Worm (Caenorhabditis elegans) whole organism, L1 larva: ENCODE measurements around the gene C06A1.6.
A peak's percentile ranks its signal among the peaks of the same experiment; 100 is the strongest.

Experiments
- C04F5.9 ChIP-seq: sonication (generic microtip); optimal IDR thresholded peaks from 2 replicates; lab custom pipeline; 2016; ENCODE audit warnings: missing genetic modification characterization, missing compliant biosample characterization
- C16A3.4 ChIP-seq: fragments of 150-350 bp; optimal IDR thresholded peaks from 2 replicates; lab custom pipeline; 2014; ENCODE audit warnings: missing biosample characterization, missing genetic modification characterization
- C34B4.2 ChIP-seq: sonication (generic microtip); optimal IDR thresholded peaks from 2 replicates; lab custom pipeline; 2017; ENCODE audit warnings: mild to moderate bottlenecking, missing genetic modification characterization, missing compliant biosample characterization
- F16B12.6 ChIP-seq: fragments of 150-350 bp; optimal IDR thresholded peaks from 2 replicates; lab custom pipeline; 2014; ENCODE audit warnings: missing biosample characterization, missing genetic modification characterization
- aha-1 ChIP-seq: fragments of 150-350 bp; optimal IDR thresholded peaks from 2 replicates; lab custom pipeline; 2014; ENCODE audit warnings: missing biosample characterization, missing genetic modification characterization
- alr-1 ChIP-seq: fragments of 200-800 bp; sonication (Bioruptor generic); optimal IDR thresholded peaks from 2 replicates; lab custom pipeline; 2018; ENCODE audit warnings: borderline replicate concordance, mild to moderate bottlenecking, missing genetic modification characterization, missing compliant biosample characterization
- aly-2 ChIP-seq: fragments of 150-350 bp; optimal IDR thresholded peaks from 2 replicates; lab custom pipeline; 2014; ENCODE audit warnings: missing biosample characterization, missing genetic modification characterization
- ama-1 ChIP-seq: fragments of 150-350 bp; optimal IDR thresholded peaks from 2 replicates; lab custom pipeline; 2014
- ceh-90 ChIP-seq: sonication (generic microtip); optimal IDR thresholded peaks from 2 replicates; lab custom pipeline; 2016; ENCODE audit warnings: missing genetic modification characterization, missing compliant biosample characterization
- ces-1 ChIP-seq: fragments of 150-350 bp; optimal IDR thresholded peaks from 2 replicates; lab custom pipeline; 2014; ENCODE audit warnings: missing biosample characterization, missing genetic modification reagents, missing genetic modification characterization
- dpl-1 ChIP-seq, 3 experiments: fragments of 150-350 bp in 2 of 3; sonication (generic microtip) in 1 of 3; optimal IDR thresholded peaks; 2 replicates each; lab custom pipeline; 2014 to 2017; ENCODE audit warnings: missing biosample characterization in 3 of 3, missing genetic modification characterization in 3 of 3, missing genetic modification reagents in 3 of 3
- dsc-1 ChIP-seq: sonication (generic microtip); optimal IDR thresholded peaks from 2 replicates; lab custom pipeline; 2016; ENCODE audit warnings: mild to moderate bottlenecking, missing genetic modification characterization, missing compliant biosample characterization
- efl-1 ChIP-seq, 4 experiments: fragments of 150-350 bp; optimal IDR thresholded peaks in 3 of 4; peaks in 1 of 4; 1 replicate in 1 of 4; 2 replicates in 3 of 4; lab custom pipeline; 2014; ENCODE audit warnings: missing biosample characterization in 2 of 4, missing genetic modification characterization in 2 of 4, missing genetic modification reagents in 2 of 4
- efl-3 ChIP-seq: fragments of 200-800 bp; sonication (Bioruptor generic); optimal IDR thresholded peaks from 2 replicates; lab custom pipeline; 2018; ENCODE audit warnings: mild to moderate bottlenecking, missing genetic modification characterization, missing compliant biosample characterization
- elt-3 ChIP-seq, 6 experiments: fragments of 150-350 bp in 1 of 6; sonication (generic microtip); optimal IDR thresholded peaks; 2 replicates each; lab custom pipeline; 2017 to 2018; ENCODE audit warnings: missing biosample characterization in 6 of 6, missing genetic modification characterization in 6 of 6, inconsistent platforms in 1 of 6
- grh-1 ChIP-seq: fragments of 200-800 bp; sonication (Bioruptor generic); IDR thresholded peaks from 2 replicates; pipeline ENCODE4 v1.3.6; 2022; ENCODE audit warnings: missing genetic modification reagents, missing genetic modification characterization, missing compliant biosample characterization
- hlh-17 ChIP-seq: fragments of 200-800 bp; sonication (Bioruptor generic); optimal IDR thresholded peaks from 2 replicates; lab custom pipeline; 2018; ENCODE audit warnings: missing genetic modification characterization, mild to moderate bottlenecking, missing compliant biosample characterization, moderate library complexity, borderline replicate concordance
- hpl-2 ChIP-seq: fragments of 150-350 bp; optimal IDR thresholded peaks from 2 replicates; lab custom pipeline; 2014; ENCODE audit warnings: missing biosample characterization, missing genetic modification reagents, missing genetic modification characterization
- isw-1 ChIP-seq: fragments of 200-800 bp; sonication (Bioruptor generic); IDR thresholded peaks from 2 replicates; pipeline ENCODE4 v1.3.6; 2022; ENCODE audit warnings: missing genetic modification characterization, missing compliant biosample characterization
- jun-1 ChIP-seq: fragments of 150-350 bp; optimal IDR thresholded peaks from 2 replicates; lab custom pipeline; 2014; ENCODE audit warnings: missing biosample characterization, missing genetic modification reagents, missing genetic modification characterization
- lin-13 ChIP-seq: fragments of 150-350 bp; optimal IDR thresholded peaks from 2 replicates; lab custom pipeline; 2014; ENCODE audit warnings: missing biosample characterization, missing genetic modification reagents, missing genetic modification characterization
- lin-35 ChIP-seq, 2 experiments: fragments of 150-350 bp; optimal IDR thresholded peaks; 2 replicates each; lab custom pipeline; 2014; ENCODE audit warnings: missing biosample characterization in 2 of 2, missing genetic modification characterization in 2 of 2, missing genetic modification reagents in 2 of 2
- lsy-2 ChIP-seq, 2 experiments: fragments of 150-350 bp; optimal IDR thresholded peaks; 2 replicates each; lab custom pipeline; 2014; ENCODE audit warnings: missing biosample characterization in 2 of 2, missing genetic modification characterization in 2 of 2
- mab-9 ChIP-seq: fragments of 200-800 bp; sonication (Bioruptor generic); IDR thresholded peaks from 2 replicates; pipeline ENCODE4 v1.3.6; 2022; ENCODE audit warnings: missing genetic modification reagents, missing genetic modification characterization, missing compliant biosample characterization
- mdl-1 ChIP-seq, 2 experiments: fragments of 150-350 bp; optimal IDR thresholded peaks; 2 replicates each; lab custom pipeline; 2014 to 2017; ENCODE audit warnings: missing biosample characterization in 2 of 2, missing genetic modification characterization in 2 of 2, inconsistent platforms in 1 of 2
- mep-1 ChIP-seq: fragments of 150-350 bp; optimal IDR thresholded peaks from 2 replicates; lab custom pipeline; 2014; ENCODE audit warnings: missing biosample characterization, missing genetic modification characterization
- nhr-12 ChIP-seq: sonication (generic microtip); optimal IDR thresholded peaks from 2 replicates; lab custom pipeline; 2017; ENCODE audit warnings: missing biosample characterization, missing genetic modification characterization
- nhr-19 ChIP-seq: fragments of 200-800 bp; sonication (Bioruptor generic); conservative IDR thresholded peaks from 2 replicates; pipeline ENCODE4 v1.3.6; 2022; ENCODE audit warnings: missing genetic modification characterization, missing compliant biosample characterization
- nhr-20 ChIP-seq: sonication (generic microtip); optimal IDR thresholded peaks from 2 replicates; lab custom pipeline; 2016; ENCODE audit warnings: mild to moderate bottlenecking, missing genetic modification characterization, missing compliant biosample characterization
- nhr-71 ChIP-seq: sonication (generic microtip); optimal IDR thresholded peaks from 2 replicates; lab custom pipeline; 2016; ENCODE audit warnings: mild to moderate bottlenecking, missing genetic modification characterization, moderate library complexity, missing compliant biosample characterization
- nhr-76 ChIP-seq: sonication (generic microtip); optimal IDR thresholded peaks from 2 replicates; lab custom pipeline; 2017; ENCODE audit warnings: missing biosample characterization, missing genetic modification characterization
- nhr-77 ChIP-seq: fragments of 150-350 bp; optimal IDR thresholded peaks from 2 replicates; lab custom pipeline; 2014; ENCODE audit warnings: missing biosample characterization, missing genetic modification characterization
- nhr-84 ChIP-seq: sonication (generic microtip); optimal IDR thresholded peaks from 2 replicates; lab custom pipeline; 2017; ENCODE audit warnings: missing biosample characterization, missing genetic modification characterization
- nhr-85 ChIP-seq: sonication (generic microtip); peaks from one replicate; lab custom pipeline; 2016; ENCODE audit warnings: missing genetic modification characterization, inconsistent platforms, missing compliant biosample characterization
- pax-3 ChIP-seq: fragments of 200-800 bp; sonication (Bioruptor generic); optimal IDR thresholded peaks from 2 replicates; lab custom pipeline; 2018; ENCODE audit warnings: mild to moderate bottlenecking, missing genetic modification characterization, moderate library complexity, missing compliant biosample characterization
- skn-1 ChIP-seq: fragments of 150-350 bp; optimal IDR thresholded peaks from 2 replicates; lab custom pipeline; 2014; ENCODE audit warnings: missing biosample characterization, missing genetic modification characterization
- snu-23 ChIP-seq: sonication (generic microtip); optimal IDR thresholded peaks from 2 replicates; lab custom pipeline; 2016; ENCODE audit warnings: missing genetic modification characterization, missing compliant biosample characterization
- sox-4 ChIP-seq: sonication (generic microtip); optimal IDR thresholded peaks from 2 replicates; lab custom pipeline; 2016; ENCODE audit warnings: missing genetic modification characterization, missing compliant biosample characterization
- sup-37 ChIP-seq: fragments of 200-800 bp; sonication (Bioruptor generic); optimal IDR thresholded peaks from 2 replicates; lab custom pipeline; 2018; ENCODE audit warnings: mild to moderate bottlenecking, missing genetic modification characterization, missing compliant biosample characterization
- swsn-7 ChIP-seq: sonication (generic microtip); optimal IDR thresholded peaks from 2 replicates; lab custom pipeline; 2016; ENCODE audit warnings: missing genetic modification characterization, missing compliant biosample characterization
- tbx-2 ChIP-seq: sonication (generic microtip); optimal IDR thresholded peaks from 2 replicates; lab custom pipeline; 2016; ENCODE audit warnings: missing genetic modification characterization, missing compliant biosample characterization
- tlp-1 ChIP-seq: fragments of 150-350 bp; optimal IDR thresholded peaks from 2 replicates; lab custom pipeline; 2014; ENCODE audit warnings: missing biosample characterization, missing genetic modification characterization
- unc-130 ChIP-seq: fragments of 150-350 bp; optimal IDR thresholded peaks from 2 replicates; lab custom pipeline; 2017; ENCODE audit warnings: missing biosample characterization, missing genetic modification characterization, inconsistent platforms
- unc-62 ChIP-seq: fragments of 150-350 bp; optimal IDR thresholded peaks from 2 replicates; lab custom pipeline; 2014; ENCODE audit warnings: missing biosample characterization, missing genetic modification reagents, missing genetic modification characterization
- unc-86 ChIP-seq: sonication (generic microtip); optimal IDR thresholded peaks from 2 replicates; lab custom pipeline; 2016; ENCODE audit warnings: missing genetic modification characterization, missing compliant biosample characterization
- unc-98 ChIP-seq: fragments of 200-800 bp; sonication (Bioruptor generic); IDR thresholded peaks from 2 replicates; pipeline ENCODE4 v1.3.6; 2022; ENCODE audit warnings: missing genetic modification characterization, missing compliant biosample characterization
- vab-15 ChIP-seq: sonication (generic microtip); optimal IDR thresholded peaks from 2 replicates; lab custom pipeline; 2017; ENCODE audit warnings: missing genotype, mild to moderate bottlenecking, missing genetic modification characterization, missing compliant biosample characterization
- xbp-1 ChIP-seq: sonication (generic microtip); optimal IDR thresholded peaks from 2 replicates; lab custom pipeline; 2016; ENCODE audit warnings: missing genetic modification characterization, missing compliant biosample characterization
- zag-1 ChIP-seq: fragments of 150-350 bp; optimal IDR thresholded peaks from 2 replicates; lab custom pipeline; 2014; ENCODE audit warnings: missing biosample characterization, missing genetic modification characterization
- ztf-11 ChIP-seq, 2 experiments: sonication (generic microtip); optimal IDR thresholded peaks; 2 replicates each; lab custom pipeline; 2016 to 2017; ENCODE audit warnings: missing genetic modification characterization in 2 of 2, missing biosample characterization in 1 of 2, missing compliant biosample characterization in 1 of 2
- ztf-4 ChIP-seq: fragments of 150-350 bp; optimal IDR thresholded peaks from 2 replicates; lab custom pipeline; 2014; ENCODE audit warnings: missing biosample characterization, missing genetic modification characterization

Gene C06A1.6

DNA sequence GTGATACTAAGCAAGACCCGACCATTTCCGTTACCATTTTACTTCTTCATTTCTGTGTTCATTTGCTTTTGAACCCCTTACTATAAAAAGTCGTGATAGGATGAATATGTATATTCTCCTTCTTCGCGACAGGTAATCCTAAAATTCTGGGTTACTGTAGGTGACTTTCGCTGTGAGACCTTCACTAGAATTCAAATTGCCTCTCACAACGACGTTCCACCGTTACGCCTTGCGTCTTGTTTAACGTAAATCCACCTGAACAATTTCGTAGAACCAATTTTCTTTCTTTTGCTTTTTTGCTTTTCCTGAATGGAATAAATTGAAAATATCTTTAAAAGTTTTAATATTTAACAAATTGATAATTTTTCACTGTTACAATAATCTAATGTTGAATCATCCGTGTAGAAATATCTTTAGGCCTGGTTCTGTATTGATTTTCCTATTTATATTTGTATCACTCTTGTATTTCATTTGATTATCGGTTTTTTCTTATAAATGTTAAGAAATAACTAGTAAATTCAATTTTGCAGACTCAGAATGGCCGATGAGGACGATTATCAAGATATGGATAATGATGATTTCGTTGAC lies 14.5 kb upstream of the C06A1.6 start, which contains the start of gene rpb-6 (continued):
- no peak for TF ChIP-seq alr-1
- TF ChIP-seq unc-62 = no peak
- TF ChIP-seq xbp-1 (tag; lab: Kevin White, UChicago) = no peak
- TF ChIP-seq dpl-1 (GFP tag; optimal IDR thresholded peaks at IDR 0.05; lab: Kevin White, UChicago) = peak; percentile 75 to 88 (median 84)
- no peak for TF ChIP-seq swsn-7 (tag; lab: Kevin White, UChicago)
- TF ChIP-seq dsc-1 = no peak
- TF ChIP-seq efl-1 (optimal IDR thresholded peaks at IDR 0.05; lab: Kevin White, UChicago) = peak; percentile 37 to 87
- TF ChIP-seq efl-1 (GFP tag; optimal IDR thresholded peaks at IDR 0.05 in 1 of 2; lab: Kevin White, UChicago) = peak; percentile 87 to 99
- no peak for TF ChIP-seq aly-2 (tag; lab: Kevin White, UChicago)
- TF ChIP-seq skn-1 (tag; lab: Kevin White, UChicago) = peak; percentile 20
- TF ChIP-seq hlh-17 (GFP tag; lab: Kevin White, UChicago) = no peak
- TF ChIP-seq lsy-2 (tag; optimal IDR thresholded peaks at IDR 0.05; lab: Kevin White, UChicago) = peak; percentile 52 to 86
- TF ChIP-seq nhr-71 (tag; lab: Kevin White, UChicago) = peak; percentile 39
- TF ChIP-seq mep-1 (tag; lab: Kevin White, UChicago) = peak; percentile 52
- TF ChIP-seq lin-13 = peak; percentile 24
- peak; percentile 73 to 94 for TF ChIP-seq lin-35 (GFP tag; optimal IDR thresholded peaks at IDR 0.05; lab: Kevin White, UChicago)
- no peak for TF ChIP-seq nhr-12 (tag; lab: Kevin White, UChicago)
- TF ChIP-seq ces-1 = no peak
- peak in 1 of 6 experiments; percentile 2 for TF ChIP-seq elt-3 (tag; optimal IDR thresholded peaks at IDR 0.05; lab: Kevin White, UChicago)
- no peak for TF ChIP-seq F16B12.6 (tag; lab: Kevin White, UChicago)
- TF ChIP-seq ztf-4 (tag; lab: Kevin White, UChicago) = no peak
- no peak for TF ChIP-seq nhr-19 (GFP tag; lab: Robert Waterston, UW)
- TF ChIP-seq ztf-11 (tag; optimal IDR thresholded peaks at IDR 0.05; lab: Kevin White, UChicago) = no peak
- TF ChIP-seq nhr-85 (tag; lab: Kevin White, UChicago) = no peak
- no peak for TF ChIP-seq mdl-1 (tag; optimal IDR thresholded peaks at IDR 0.05; lab: Kevin White, UChicago)
- no peak for TF ChIP-seq nhr-77
- no peak for TF ChIP-seq unc-130
- no peak for TF ChIP-seq C04F5.9
- no peak for TF ChIP-seq nhr-84 (tag; lab: Kevin White, UChicago)
- no peak for TF ChIP-seq ama-1 (lab: Kevin White, UChicago)
- TF ChIP-seq tlp-1 (tag; lab: Kevin White, UChicago) = no peak
- TF ChIP-seq aha-1 (tag; lab: Kevin White, UChicago) = no peak
- TF ChIP-seq, all 84 proteins: peak for 15

ce11 chrII:10574177-10574576 lies 9.7 kb upstream of the C06A1.6 start:
- TF ChIP-seq C34B4.2 = no peak
- TF ChIP-seq jun-1 (tag; lab: Kevin White, UChicago) = no peak
- TF ChIP-seq nhr-19 (GFP tag; lab: Robert Waterston, UW) = no peak
- TF ChIP-seq lin-13 = no peak
- TF ChIP-seq dpl-1 (GFP tag; optimal IDR thresholded peaks at IDR 0.05; lab: Kevin White, UChicago) = no peak
- no peak for TF ChIP-seq unc-86
- TF ChIP-seq sox-4 = no peak
- TF ChIP-seq isw-1 (GFP tag; lab: Robert Waterston, UW) = no peak
- TF ChIP-seq C16A3.4 (tag; lab: Kevin White, UChicago) = no peak
- no peak for TF ChIP-seq mab-9 (GFP tag; lab: Robert Waterston, UW)
- no peak for TF ChIP-seq unc-98 (GFP tag; lab: Robert Waterston, UW)
- no peak for TF ChIP-seq snu-23 (GFP tag; lab: Kevin White, UChicago)
- TF ChIP-seq zag-1 = no peak

ce11 chrII:10571967-10572366 lies 7.5 kb upstream of the C06A1.6 start, which contains the start of gene C06A1.3:
TSS of gene C06A1.3 (plus strand) at chrII:10572267.
- TF ChIP-seq mdl-1 (tag; optimal IDR thresholded peaks at IDR 0.05; lab: Kevin White, UChicago) (no peak), sox-4 (no peak), aha-1 (tag; lab: Kevin White, UChicago) (no peak), pax-3 (tag; lab: Kevin White, UChicago) (no peak), jun-1 (tag; lab: Kevin White, UChicago) (no peak), nhr-76 (tag; lab: Kevin White, UChicago) (no peak), lin-35 (GFP tag; optimal IDR thresholded peaks at IDR 0.05; lab: Kevin White, UChicago) (no peak), tbx-2 (tag; lab: Kevin White, UChicago) (no peak), nhr-20 (tag; lab: Kevin White, UChicago) (no peak), vab-15 (tag; lab: Kevin White, UChicago) (no peak), ceh-90 (tag; lab: Kevin White, UChicago) (no peak), isw-1 (GFP tag; lab: Robert Waterston, UW) (no peak), grh-1 (GFP tag; lab: Robert Waterston, UW) (no peak), unc-130 (no peak), hpl-2 (GFP tag; lab: Kevin White, UChicago) (no peak), efl-3 (no peak), sup-37 (GFP tag; lab: Kevin White, UChicago) (no peak)
